Worm (Caenorhabditis elegans): ENCODE measurements around the gene luc-7L.
A peak's percentile ranks its signal among the peaks of the same experiment; 100 is the strongest.

luc-7L gene

DNA sequence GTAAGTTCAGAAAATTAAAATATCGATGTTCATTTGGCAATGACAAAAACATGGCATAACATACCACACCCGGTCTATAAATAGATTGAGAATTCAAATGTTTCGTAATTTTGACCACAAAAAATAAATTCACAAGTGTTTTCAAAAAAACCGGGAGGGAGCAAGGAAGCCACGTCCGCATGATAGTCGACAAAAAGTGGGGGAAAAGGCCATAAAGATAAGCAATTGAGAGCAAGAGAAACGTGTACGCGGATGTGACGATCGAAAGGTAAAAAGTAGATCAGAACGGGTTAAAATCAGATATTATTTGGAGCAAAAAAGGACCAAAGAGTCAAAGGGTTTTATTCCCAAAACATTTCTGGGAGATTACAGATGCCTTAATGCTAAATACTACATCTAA lies 12.5 kb downstream of the luc-7L start:
- no peak for TF ChIP-seq flt-1 (GFP tag; IDR thresholded peaks at IDR 0.05)
- no peak for TF ChIP-seq cog-1 (tag; optimal IDR thresholded peaks at IDR 0.05)
- TF ChIP-seq med-1 (GFP tag; optimal IDR thresholded peaks at IDR 0.05; ENCODE audit: insufficient read depth) = no peak
- TF ChIP-seq T22C8.4 (GFP tag; IDR thresholded peaks at IDR 0.05) = no peak
- no peak for TF ChIP-seq ztf-23 (GFP tag; IDR thresholded peaks at IDR 0.05)
- no peak for TF ChIP-seq klf-2 (GFP tag; conservative IDR thresholded peaks at IDR 0.05)

DNA sequence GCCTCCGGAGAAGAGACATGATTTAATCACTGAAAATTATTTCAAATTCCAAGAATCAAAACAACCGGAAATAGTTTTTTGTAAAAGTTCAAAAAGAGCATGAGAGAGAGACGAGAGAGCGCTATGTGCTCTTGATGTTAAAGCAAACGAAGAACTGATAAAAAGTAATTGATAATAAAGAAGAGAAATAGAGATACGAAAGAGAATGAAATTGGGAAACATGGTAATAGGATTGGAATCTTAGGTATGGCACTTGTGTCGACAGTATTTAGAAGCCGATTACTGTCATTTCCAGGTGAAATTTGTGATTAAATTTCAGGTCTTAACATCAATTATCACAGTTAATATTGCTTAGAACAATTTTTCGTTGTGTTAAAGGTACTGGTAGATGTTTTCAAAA lies 13.4 kb downstream of the luc-7L start, which contains the start of gene nhx-2:
Gene nhx-2 (minus strand): TSS at position 29 of the 400 bp plus-strand sequence.
- no peak for TF ChIP-seq ztf-29 (GFP tag; IDR thresholded peaks at IDR 0.05)
- TF ChIP-seq ref-1 (GFP tag; conservative IDR thresholded peaks at IDR 0.05) = no peak
- no peak for TF ChIP-seq flt-1 (GFP tag; IDR thresholded peaks at IDR 0.05)
- no peak for TF ChIP-seq klf-2 (GFP tag; conservative IDR thresholded peaks at IDR 0.05)
- no peak for TF ChIP-seq ztf-23 (GFP tag; IDR thresholded peaks at IDR 0.05)
- no peak for TF ChIP-seq cog-1 (tag; optimal IDR thresholded peaks at IDR 0.05)
- TF ChIP-seq T22C8.4 (GFP tag; IDR thresholded peaks at IDR 0.05) = no peak
- TF ChIP-seq tab-1 (GFP tag; IDR thresholded peaks at IDR 0.05) = no peak
- TF ChIP-seq med-1 (GFP tag; optimal IDR thresholded peaks at IDR 0.05; ENCODE audit: insufficient read depth) = no peak

DNA sequence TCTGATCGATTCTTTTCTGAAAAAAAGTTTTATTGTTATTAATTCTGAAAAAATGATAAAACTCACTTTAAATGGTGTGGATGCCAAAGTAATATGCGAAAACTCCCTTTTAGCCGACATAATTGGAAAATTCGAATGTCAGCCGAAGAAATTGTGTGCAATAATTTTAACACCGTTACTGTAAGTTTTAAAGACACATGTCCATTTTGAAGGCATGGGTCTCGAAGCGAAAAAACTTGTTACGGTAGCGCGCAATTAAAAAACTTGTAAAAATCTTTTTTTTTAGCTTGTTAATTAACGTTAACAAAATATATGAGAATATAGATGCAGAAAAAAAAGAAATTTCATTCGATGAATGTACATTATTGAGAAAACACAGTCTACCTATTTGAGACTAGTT lies 16.9 kb downstream of the luc-7L start, which contains the start of gene pid-1:
Gene pid-1 (minus strand): TSS at position 173 of the 400 bp plus-strand sequence.
- TF ChIP-seq T22C8.4 (GFP tag; IDR thresholded peaks at IDR 0.05) = no peak
- TF ChIP-seq klf-2 (GFP tag; conservative IDR thresholded peaks at IDR 0.05) = no peak
- TF ChIP-seq cog-1 (tag; optimal IDR thresholded peaks at IDR 0.05) = no peak
- TF ChIP-seq ref-1 (GFP tag; conservative IDR thresholded peaks at IDR 0.05) = no peak
- TF ChIP-seq flt-1 (GFP tag; IDR thresholded peaks at IDR 0.05) = no peak
- no peak for TF ChIP-seq ztf-29 (GFP tag; IDR thresholded peaks at IDR 0.05)
- no peak for TF ChIP-seq tab-1 (GFP tag; IDR thresholded peaks at IDR 0.05)
- no peak for TF ChIP-seq ztf-23 (GFP tag; IDR thresholded peaks at IDR 0.05)
- no peak for TF ChIP-seq med-1 (GFP tag; optimal IDR thresholded peaks at IDR 0.05; ENCODE audit: insufficient read depth)

DNA sequence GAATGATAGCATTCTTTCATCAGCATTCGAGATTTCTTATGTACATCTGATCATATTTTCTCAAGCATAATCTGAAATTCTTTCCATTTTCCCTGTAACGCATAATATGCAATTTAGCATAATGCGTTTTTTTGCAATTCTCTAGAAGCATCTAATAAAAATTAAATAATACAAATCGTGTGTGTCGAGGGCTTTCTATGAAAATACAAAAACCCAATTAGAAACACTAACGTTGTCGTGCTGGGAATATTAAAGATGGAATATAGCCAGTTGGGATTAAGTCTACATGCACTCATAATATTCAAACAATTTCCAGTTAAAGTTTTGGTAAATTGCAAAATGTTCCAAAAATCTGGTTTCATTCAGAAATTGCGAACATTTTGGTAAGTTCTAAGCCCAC lies 22.7 kb downstream of the luc-7L start, which contains the start of gene F18A1.1:
Gene F18A1.1 (plus strand): TSS at position 301 of the 400 bp plus-strand sequence.
- TF ChIP-seq ztf-29 (GFP tag; IDR thresholded peaks at IDR 0.05) (no peak), cog-1 (tag; optimal IDR thresholded peaks at IDR 0.05) (no peak), tab-1 (GFP tag; IDR thresholded peaks at IDR 0.05) (no peak), klf-2 (GFP tag; conservative IDR thresholded peaks at IDR 0.05) (no peak), ztf-23 (GFP tag; IDR thresholded peaks at IDR 0.05) (no peak)

DNA sequence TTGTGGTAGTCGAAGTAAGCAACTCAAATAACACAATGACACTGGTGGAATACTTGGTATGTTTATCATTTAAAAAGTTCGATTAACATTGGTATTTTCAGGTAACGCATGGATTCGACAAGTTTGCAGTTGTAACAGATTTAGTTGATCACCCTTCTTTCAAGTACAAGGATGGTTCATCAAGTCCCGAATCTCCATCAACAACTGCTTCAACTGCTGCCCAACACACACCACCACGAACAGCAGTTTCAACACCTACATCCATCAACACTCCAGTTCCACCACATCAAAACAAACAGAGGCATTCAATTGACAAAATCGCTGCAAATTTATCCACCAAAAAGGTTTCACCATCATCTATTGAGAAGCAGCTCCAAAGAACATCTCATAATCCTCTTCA lies 24.8 kb downstream of the luc-7L start:
- TF ChIP-seq klf-2 (GFP tag; conservative IDR thresholded peaks at IDR 0.05) (no peak), tab-1 (GFP tag; IDR thresholded peaks at IDR 0.05) (no peak), ztf-29 (GFP tag; IDR thresholded peaks at IDR 0.05) (no peak), cog-1 (tag; optimal IDR thresholded peaks at IDR 0.05) (no peak), T22C8.4 (GFP tag; IDR thresholded peaks at IDR 0.05) (no peak), med-1 (GFP tag; optimal IDR thresholded peaks at IDR 0.05; ENCODE audit: insufficient read depth) (no peak), ref-1 (GFP tag; conservative IDR thresholded peaks at IDR 0.05) (no peak), flt-1 (GFP tag; IDR thresholded peaks at IDR 0.05) (no peak), ztf-23 (GFP tag; IDR thresholded peaks at IDR 0.05) (no peak)

DNA sequence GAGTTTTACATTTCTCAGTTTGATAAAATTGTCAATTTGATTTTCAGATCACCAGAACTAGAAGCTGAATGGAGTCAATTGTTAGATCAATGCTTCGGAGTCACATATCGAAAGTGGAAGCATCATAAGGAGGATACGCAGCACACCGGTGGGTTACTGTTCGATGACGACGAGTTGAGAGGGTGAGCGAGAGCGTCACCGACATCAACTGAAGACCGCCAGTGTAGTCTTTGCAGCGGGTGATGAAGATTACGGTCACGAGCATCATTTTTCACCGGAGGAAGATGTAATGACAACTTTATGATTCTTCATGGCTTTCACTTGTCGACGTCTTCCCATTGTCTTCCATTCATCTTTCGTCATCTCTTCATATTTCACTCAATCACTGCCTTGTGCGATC lies 25.4 kb downstream of the luc-7L start, which contains the start of gene lin-26:
Gene lin-26 (plus strand): TSS at position 301 of the 400 bp plus-strand sequence.
- TF ChIP-seq flt-1 (GFP tag; IDR thresholded peaks at IDR 0.05) = no peak
- no peak for TF ChIP-seq ztf-23 (GFP tag; IDR thresholded peaks at IDR 0.05)
- no peak for TF ChIP-seq tab-1 (GFP tag; IDR thresholded peaks at IDR 0.05)
- TF ChIP-seq cog-1 (tag; optimal IDR thresholded peaks at IDR 0.05) = no peak
- no peak for TF ChIP-seq ztf-29 (GFP tag; IDR thresholded peaks at IDR 0.05)
- TF ChIP-seq klf-2 (GFP tag; conservative IDR thresholded peaks at IDR 0.05) = no peak
- no peak for TF ChIP-seq ref-1 (GFP tag; conservative IDR thresholded peaks at IDR 0.05)
- TF ChIP-seq med-1 (GFP tag; optimal IDR thresholded peaks at IDR 0.05; ENCODE audit: insufficient read depth) = no peak
- no peak for TF ChIP-seq T22C8.4 (GFP tag; IDR thresholded peaks at IDR 0.05)

DNA sequence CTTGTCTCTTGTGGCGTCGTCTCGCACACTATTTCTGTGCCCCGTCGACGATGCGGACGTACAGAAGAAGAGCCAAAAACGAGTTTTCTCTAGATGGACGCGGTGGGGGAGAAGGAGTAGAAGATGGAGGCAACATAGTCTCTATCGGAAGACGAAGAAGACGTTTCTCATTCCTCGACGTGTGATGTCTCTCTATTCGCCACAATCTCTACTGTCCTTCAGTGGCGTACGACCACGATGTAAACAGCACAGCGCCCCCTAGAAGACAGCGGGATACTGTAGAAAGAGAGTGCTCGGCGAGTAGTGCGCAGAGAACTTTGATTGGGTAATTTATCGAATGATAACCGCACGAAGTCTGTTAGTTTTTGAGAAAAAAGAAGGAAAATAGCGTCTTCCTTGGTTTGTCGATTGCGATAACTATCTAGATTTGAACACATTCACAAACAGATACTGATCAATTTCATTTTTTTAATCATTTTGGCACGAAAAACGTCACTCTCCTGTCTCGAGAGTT lies 27.7 kb downstream of the luc-7L start:
- TF ChIP-seq flt-1 (GFP tag; IDR thresholded peaks at IDR 0.05) (no peak), tab-1 (GFP tag; IDR thresholded peaks at IDR 0.05) (no peak), klf-2 (GFP tag; conservative IDR thresholded peaks at IDR 0.05) (no peak)

DNA sequence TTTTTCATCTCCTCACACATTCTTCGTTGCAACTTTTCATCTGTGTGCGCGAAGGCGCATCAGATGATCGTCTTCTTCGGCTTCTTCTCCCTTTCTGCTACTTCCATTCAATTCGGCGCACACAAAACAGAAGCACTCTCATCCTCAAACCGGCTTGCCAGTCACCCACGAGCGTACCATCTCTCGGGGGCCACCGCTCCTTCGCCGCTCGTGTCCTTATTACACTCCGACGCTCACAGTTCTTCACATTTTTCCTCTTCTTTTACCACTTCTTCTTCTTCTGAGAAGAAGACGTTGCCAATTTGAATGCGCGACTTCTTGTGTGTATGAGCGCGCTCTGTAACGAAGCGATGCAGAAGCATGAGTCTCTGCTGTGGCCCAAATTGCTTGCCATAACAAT lies 28.8 kb downstream of the luc-7L start:
- no peak for TF ChIP-seq med-1 (GFP tag; optimal IDR thresholded peaks at IDR 0.05; ENCODE audit: insufficient read depth)
- TF ChIP-seq tab-1 (GFP tag; IDR thresholded peaks at IDR 0.05) = no peak
- no peak for TF ChIP-seq ztf-23 (GFP tag; IDR thresholded peaks at IDR 0.05)
- TF ChIP-seq T22C8.4 (GFP tag; IDR thresholded peaks at IDR 0.05) = no peak
- no peak for TF ChIP-seq ref-1 (GFP tag; conservative IDR thresholded peaks at IDR 0.05)
- no peak for TF ChIP-seq ztf-29 (GFP tag; IDR thresholded peaks at IDR 0.05)
- TF ChIP-seq flt-1 (GFP tag; IDR thresholded peaks at IDR 0.05) = no peak
- no peak for TF ChIP-seq cog-1 (tag; optimal IDR thresholded peaks at IDR 0.05)
- TF ChIP-seq klf-2 (GFP tag; conservative IDR thresholded peaks at IDR 0.05) = no peak

DNA sequence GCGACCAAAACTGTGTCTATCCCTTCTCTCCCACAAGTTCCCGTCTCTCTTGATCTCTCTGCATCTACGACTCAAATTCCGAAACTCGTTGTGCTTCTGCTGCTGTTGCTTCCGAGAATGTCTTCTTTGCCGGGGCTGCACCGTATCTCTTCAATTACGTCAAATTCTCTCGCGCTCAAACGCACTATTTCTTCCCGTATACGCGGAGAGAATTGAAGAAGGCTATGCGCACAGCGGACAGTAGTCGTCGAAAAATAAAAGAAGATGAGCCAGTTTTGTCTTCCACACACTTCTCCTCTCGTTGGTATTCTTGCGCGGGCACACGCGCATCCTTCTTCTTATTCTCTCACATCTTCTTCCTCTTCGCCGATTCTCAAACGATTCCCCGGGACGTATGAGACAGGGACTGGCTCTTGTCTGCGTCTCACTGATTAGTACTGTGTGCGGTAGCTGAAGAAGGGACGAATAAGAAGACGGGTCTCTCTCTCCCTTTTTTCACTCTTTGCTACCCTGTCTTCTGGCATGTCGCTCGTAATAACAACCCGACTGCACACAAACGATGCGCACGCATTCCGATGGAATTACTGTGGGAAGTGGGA lies 30.9 kb downstream of the luc-7L start:
- no peak for TF ChIP-seq flt-1 (GFP tag; IDR thresholded peaks at IDR 0.05)
- no peak for TF ChIP-seq ztf-29 (GFP tag; IDR thresholded peaks at IDR 0.05)
- TF ChIP-seq cog-1 (tag; optimal IDR thresholded peaks at IDR 0.05) = peak; percentile 24
- no peak for TF ChIP-seq med-1 (GFP tag; optimal IDR thresholded peaks at IDR 0.05; ENCODE audit: insufficient read depth)
- 0 out of 2 replicates have a peak, but pooled peaks have one; percentile 7 for TF ChIP-seq ref-1 (GFP tag; conservative IDR thresholded peaks at IDR 0.05)
- TF ChIP-seq klf-2 (GFP tag; conservative IDR thresholded peaks at IDR 0.05) = no peak
- no peak for TF ChIP-seq ztf-23 (GFP tag; IDR thresholded peaks at IDR 0.05)
- TF ChIP-seq tab-1 (GFP tag; IDR thresholded peaks at IDR 0.05) = no peak

DNA sequence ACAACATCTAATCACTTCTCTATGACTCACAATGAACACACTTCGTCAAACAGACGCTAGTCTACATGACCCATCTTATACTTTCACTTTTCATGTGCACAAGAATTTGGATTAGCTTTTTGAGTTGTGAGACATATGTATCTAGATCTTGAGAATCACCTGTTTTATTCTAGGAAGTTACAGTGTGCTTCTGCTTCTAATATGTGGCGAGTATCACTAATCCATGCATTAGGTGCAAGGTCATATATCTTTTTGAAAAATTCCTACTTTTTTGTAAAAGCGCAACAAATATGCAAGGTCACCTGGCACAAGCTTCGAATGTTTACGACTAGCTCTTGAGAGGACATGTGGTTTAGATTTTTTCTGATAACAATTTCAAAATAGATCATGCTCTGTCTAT lies 31.5 kb downstream of the luc-7L start:
- no peak for TF ChIP-seq flt-1 (GFP tag; IDR thresholded peaks at IDR 0.05)
- TF ChIP-seq T22C8.4 (GFP tag; IDR thresholded peaks at IDR 0.05) = no peak
- no peak for TF ChIP-seq med-1 (GFP tag; optimal IDR thresholded peaks at IDR 0.05; ENCODE audit: insufficient read depth)
- TF ChIP-seq ref-1 (GFP tag; conservative IDR thresholded peaks at IDR 0.05) = no peak
- TF ChIP-seq ztf-23 (GFP tag; IDR thresholded peaks at IDR 0.05) = no peak
- no peak for TF ChIP-seq cog-1 (tag; optimal IDR thresholded peaks at IDR 0.05)
- no peak for TF ChIP-seq tab-1 (GFP tag; IDR thresholded peaks at IDR 0.05)
- no peak for TF ChIP-seq klf-2 (GFP tag; conservative IDR thresholded peaks at IDR 0.05)
- no peak for TF ChIP-seq ztf-29 (GFP tag; IDR thresholded peaks at IDR 0.05)
